Fruit fly (Drosophila melanogaster) whole organism, wandering third instar larva: ENCODE measurements around the gene Unc50.

Experiments
- Abd-B ChIP-seq: fragments of >200 bp; optimal IDR thresholded peaks from 2 replicates; lab custom pipeline; 2017; ENCODE audit warnings: missing biosample characterization, missing genetic modification characterization
- CG9705 ChIP-seq: fragments of 200-800 bp; sonication (Bioruptor generic); optimal IDR thresholded peaks from 2 replicates; lab custom pipeline; 2018; ENCODE audit warnings: missing biosample characterization, mild to moderate bottlenecking, missing genetic modification characterization
- CrebA ChIP-seq: fragments of 200-800 bp; sonication (Bioruptor generic); optimal IDR thresholded peaks from 2 replicates; lab custom pipeline; 2016; ENCODE audit warnings: missing biosample characterization, mild to moderate bottlenecking, missing genetic modification characterization, borderline replicate concordance
- Dfd ChIP-seq: fragments of >200 bp; optimal IDR thresholded peaks from 2 replicates; lab custom pipeline; 2017; ENCODE audit warnings: missing biosample characterization, missing genetic modification characterization
- Dif ChIP-seq: fragments of 200-275, 200-300 bp; sonication (Bioruptor generic); optimal IDR thresholded peaks from 2 replicates; lab custom pipeline; 2018; ENCODE audit warnings: missing biosample characterization, missing genetic modification characterization; ENCODE audit not compliant: partially characterized antibody
- GATAd ChIP-seq: sonication (Bioruptor generic); optimal IDR thresholded peaks from 2 replicates; lab custom pipeline; 2016; ENCODE audit warnings: missing biosample characterization, missing genetic modification characterization
- HLH106 ChIP-seq: fragments of 200-800 bp; optimal IDR thresholded peaks from 3 replicates; lab custom pipeline; 2019; ENCODE audit warnings: missing biosample characterization, mild to moderate bottlenecking, missing genetic modification characterization, moderate library complexity
- Hnf4 ChIP-seq: fragments of 200-800 bp; sonication (Bioruptor generic); optimal IDR thresholded peaks from 2 replicates; lab custom pipeline; 2016; ENCODE audit warnings: missing biosample characterization, mild to moderate bottlenecking, missing genetic modification characterization
- Hr78 ChIP-seq: fragments of >200 bp; optimal IDR thresholded peaks from 2 replicates; lab custom pipeline; 2017; ENCODE audit warnings: missing biosample characterization, missing genetic modification characterization
- Jra ChIP-seq: sonication (Bioruptor generic); optimal IDR thresholded peaks from 2 replicates; lab custom pipeline; 2016; ENCODE audit warnings: missing biosample characterization, missing genetic modification characterization
- Mio ChIP-seq: sonication (Bioruptor generic); optimal IDR thresholded peaks from 2 replicates; lab custom pipeline; 2016; ENCODE audit warnings: missing biosample characterization, missing genetic modification characterization
- Myc ChIP-seq: fragments of >200 bp; optimal IDR thresholded peaks from 2 replicates; lab custom pipeline; 2017
- N ChIP-seq: fragments of >200 bp; optimal IDR thresholded peaks from 2 replicates; lab custom pipeline; 2018; ENCODE audit warnings: missing biosample characterization, missing external identifiers, missing genetic modification characterization
- OdsH ChIP-seq: fragments of 200-800 bp; sonication (Bioruptor generic); optimal IDR thresholded peaks from 2 replicates; lab custom pipeline; 2016; ENCODE audit warnings: missing biosample characterization, mild to moderate bottlenecking, missing genetic modification characterization
- Rel ChIP-seq, 2 experiments: fragments of 200-800 bp; sonication (Bioruptor generic) in 1 of 2; optimal IDR thresholded peaks; 2 replicates in 1 of 2; 3 replicates in 1 of 2; lab custom pipeline; 2016 to 2019; ENCODE audit warnings: mild to moderate bottlenecking in 2 of 2, missing biosample characterization in 2 of 2, missing genetic modification characterization in 2 of 2, moderate library complexity in 1 of 2
- Sp1 ChIP-seq: fragments of 200-800 bp; sonication (Bioruptor generic); optimal IDR thresholded peaks from 3 replicates; lab custom pipeline; 2019; ENCODE audit warnings: missing biosample characterization, mild to moderate bottlenecking, missing genetic modification characterization, moderate library complexity
- Vsx2 ChIP-seq: fragments of 200-300, 225-300 bp; sonication (Bioruptor generic); optimal IDR thresholded peaks from 2 replicates; lab custom pipeline; 2018; ENCODE audit warnings: missing biosample characterization, missing genetic modification characterization; ENCODE audit not compliant: partially characterized antibody
- br ChIP-seq: fragments of 200-800 bp; sonication (Bioruptor generic); optimal IDR thresholded peaks from 2 replicates; lab custom pipeline; 2016; ENCODE audit warnings: missing biosample characterization, missing genetic modification characterization
- brk ChIP-seq: fragments of 200-800 bp; sonication (Bioruptor generic); optimal IDR thresholded peaks from 2 replicates; lab custom pipeline; 2016; ENCODE audit warnings: missing biosample characterization, mild to moderate bottlenecking, missing genetic modification characterization
- dl ChIP-seq, 2 experiments: fragments of 175-275, 200-275 bp in 1 of 2; fragments of 200-275 bp in 1 of 2; sonication (Bioruptor generic); optimal IDR thresholded peaks; lab custom pipeline; 2018; ENCODE audit warnings: mild to moderate bottlenecking in 2 of 2, missing biosample characterization in 2 of 2, missing genetic modification characterization in 2 of 2, moderate library complexity in 2 of 2; ENCODE audit not compliant: partially characterized antibody in 2 of 2, insufficient read depth in 1 of 2
- dmrt93B ChIP-seq: fragments of 200-800 bp; sonication (Bioruptor generic); optimal IDR thresholded peaks from 2 replicates; lab custom pipeline; 2018; ENCODE audit warnings: missing biosample characterization, mild to moderate bottlenecking, missing genetic modification characterization
- dsf ChIP-seq: sonication (Bioruptor generic); optimal IDR thresholded peaks from 2 replicates; lab custom pipeline; 2016; ENCODE audit warnings: missing biosample characterization, missing genetic modification characterization, borderline replicate concordance
- ey ChIP-seq: fragments of 200-800 bp; sonication (Bioruptor generic); optimal IDR thresholded peaks from 2 replicates; lab custom pipeline; 2016; ENCODE audit warnings: missing biosample characterization, missing genetic modification characterization
- foxo ChIP-seq, 2 experiments: fragments of 200-800 bp; sonication (Bioruptor generic); optimal IDR thresholded peaks; 2 replicates in 1 of 2; 3 replicates in 1 of 2; lab custom pipeline; 2016 to 2017; ENCODE audit warnings: missing biosample characterization in 2 of 2, missing genetic modification characterization in 2 of 2
- fru ChIP-seq: fragments of 200-800 bp; sonication (Bioruptor generic); optimal IDR thresholded peaks from 3 replicates; lab custom pipeline; 2016; ENCODE audit warnings: missing biosample characterization, mild to moderate bottlenecking, missing genetic modification characterization
- h ChIP-seq: fragments of 200-800 bp; sonication (Bioruptor generic); optimal IDR thresholded peaks from 3 replicates; lab custom pipeline; 2016; ENCODE audit warnings: missing biosample characterization, mild to moderate bottlenecking, missing genetic modification characterization
- jim ChIP-seq: fragments of 175-275, 200-325 bp; sonication (Bioruptor generic); optimal IDR thresholded peaks from 2 replicates; lab custom pipeline; 2016; ENCODE audit warnings: missing biosample characterization, mild to moderate bottlenecking, missing genetic modification characterization
- lola ChIP-seq: fragments of >200 bp; optimal IDR thresholded peaks from 2 replicates; lab custom pipeline; 2017; ENCODE audit warnings: missing biosample characterization, missing genetic modification characterization
- pan ChIP-seq: fragments of >200 bp; optimal IDR thresholded peaks from 2 replicates; lab custom pipeline; 2017
- psq ChIP-seq: fragments of 200-800 bp; sonication (Bioruptor generic); optimal IDR thresholded peaks from 3 replicates; lab custom pipeline; 2017; ENCODE audit warnings: missing biosample characterization, mild to moderate bottlenecking, missing genetic modification characterization, moderate library complexity
- rgr ChIP-seq: fragments of 200-800 bp; sonication (Bioruptor generic); optimal IDR thresholded peaks from 3 replicates; lab custom pipeline; 2016; ENCODE audit warnings: missing biosample characterization, mild to moderate bottlenecking, missing genetic modification characterization
- sage ChIP-seq: fragments of 200-800 bp; sonication (Bioruptor generic); optimal IDR thresholded peaks from 2 replicates; lab custom pipeline; 2016; ENCODE audit warnings: missing biosample characterization, mild to moderate bottlenecking, missing genetic modification characterization
- sv ChIP-seq: fragments of 200-800 bp; sonication (Bioruptor generic); optimal IDR thresholded peaks from 3 replicates; lab custom pipeline; 2016; ENCODE audit warnings: missing biosample characterization, missing genetic modification characterization
- tai ChIP-seq: sonication (Bioruptor generic); optimal IDR thresholded peaks from 2 replicates; lab custom pipeline; 2016; ENCODE audit warnings: missing biosample characterization, missing genetic modification characterization
- usp ChIP-seq: fragments of >200 bp; optimal IDR thresholded peaks from 2 replicates; lab custom pipeline; 2017; ENCODE audit warnings: missing biosample characterization, missing genetic modification characterization
- woc ChIP-seq: sonication (Bioruptor generic); optimal IDR thresholded peaks from 2 replicates; lab custom pipeline; 2016; ENCODE audit warnings: missing biosample characterization, mild to moderate bottlenecking, missing genetic modification characterization

Gene Unc50

DNA sequence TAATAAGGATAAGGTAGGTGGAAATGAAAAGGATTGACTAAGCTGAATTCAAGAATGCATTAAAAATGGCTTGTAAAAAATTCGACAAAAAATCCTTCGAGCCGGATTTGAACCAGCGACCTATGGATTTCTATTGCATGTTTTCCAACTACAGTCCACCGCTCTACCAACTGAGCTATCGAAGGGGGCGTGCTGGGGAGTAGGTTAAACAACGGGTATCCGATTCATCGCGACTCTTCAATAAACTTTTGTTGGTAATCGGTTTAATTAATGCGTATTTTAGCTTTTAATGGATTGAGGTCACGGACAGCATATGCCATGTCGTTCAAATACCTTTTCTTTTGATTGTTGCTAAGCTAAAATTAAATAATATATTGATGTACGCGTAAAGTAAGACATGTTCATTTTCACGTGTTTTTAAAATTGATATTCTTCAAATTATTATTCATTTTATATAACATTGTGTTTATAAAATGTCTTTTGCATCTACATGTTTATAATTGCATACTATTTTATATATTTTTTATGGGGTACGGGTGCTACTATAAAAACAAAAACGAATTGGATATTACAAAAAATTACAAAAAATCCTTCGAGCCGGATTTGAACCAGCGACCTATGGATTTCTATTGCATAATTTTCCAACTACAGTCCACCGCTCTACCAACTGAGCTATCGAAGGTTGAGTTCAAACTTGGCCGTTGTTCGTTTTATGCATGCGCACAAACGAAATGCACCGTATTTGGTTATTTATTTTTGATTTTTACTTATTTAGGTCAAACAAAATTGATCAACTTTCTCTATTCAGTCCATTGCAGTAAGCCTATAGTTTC lies 8.2 kb downstream of the Unc50 start:
- TF ChIP-seq Mio (GFP tag; lab: Kevin White, UChicago) (no peak), dl (GFP tag; optimal IDR thresholded peaks at IDR 0.05; lab: Kevin White, UChicago; ENCODE audit: insufficient read depth in 1 of 2, partially characterized antibody in 2 of 2) (peak in 1 of 2 experiments; percentile 4)

DNA sequence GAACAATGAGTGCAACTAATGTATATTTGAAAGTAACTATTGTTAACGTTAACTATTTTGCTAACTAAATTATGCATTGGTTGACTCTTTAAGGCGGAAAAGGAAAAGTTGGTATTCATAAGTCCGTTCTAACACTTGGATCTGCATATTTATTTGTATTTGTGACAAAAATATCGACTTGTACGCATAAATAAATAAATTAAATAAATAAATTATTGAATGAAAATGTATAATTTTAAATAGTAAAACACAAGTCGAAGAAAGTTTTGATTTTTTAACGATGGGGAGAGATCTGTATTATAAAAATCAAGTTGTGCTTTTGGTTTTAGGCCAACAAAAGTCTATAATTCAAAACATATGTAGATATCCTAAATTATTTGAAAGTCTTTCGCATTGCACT lies 8.8 kb downstream of the Unc50 start, which contains the start of gene CG8036:
TSS of gene CG8036 (plus strand) at position 301 of the 400 bp plus-strand sequence.
- TF ChIP-seq br (GFP tag; lab: Kevin White, UChicago) (no peak), OdsH (GFP tag; lab: Kevin White, UChicago) (no peak), Vsx2 (no peak), sv (GFP tag; lab: Kevin White, UChicago) (no peak), Dif (GFP tag; lab: Kevin White, UChicago) (no peak), HLH106 (tag; lab: Kevin White, UChicago) (no peak), Sp1 (GFP tag; lab: Kevin White, UChicago) (no peak), Hnf4 (no peak), brk (no peak), Mio (GFP tag; lab: Kevin White, UChicago) (no peak), dl (GFP tag; optimal IDR thresholded peaks at IDR 0.05; lab: Kevin White, UChicago; ENCODE audit: insufficient read depth in 1 of 2, partially characterized antibody in 2 of 2) (no peak), pan (lab: Kevin White, UChicago) (no peak), ey (GFP tag; lab: Kevin White, UChicago) (no peak), sage (GFP tag; lab: Kevin White, UChicago) (no peak), psq (GFP tag; lab: Kevin White, UChicago) (no peak), dsf (no peak), GATAd (no peak)
- TF ChIP-seq, all 38 proteins: peak for 0

DNA sequence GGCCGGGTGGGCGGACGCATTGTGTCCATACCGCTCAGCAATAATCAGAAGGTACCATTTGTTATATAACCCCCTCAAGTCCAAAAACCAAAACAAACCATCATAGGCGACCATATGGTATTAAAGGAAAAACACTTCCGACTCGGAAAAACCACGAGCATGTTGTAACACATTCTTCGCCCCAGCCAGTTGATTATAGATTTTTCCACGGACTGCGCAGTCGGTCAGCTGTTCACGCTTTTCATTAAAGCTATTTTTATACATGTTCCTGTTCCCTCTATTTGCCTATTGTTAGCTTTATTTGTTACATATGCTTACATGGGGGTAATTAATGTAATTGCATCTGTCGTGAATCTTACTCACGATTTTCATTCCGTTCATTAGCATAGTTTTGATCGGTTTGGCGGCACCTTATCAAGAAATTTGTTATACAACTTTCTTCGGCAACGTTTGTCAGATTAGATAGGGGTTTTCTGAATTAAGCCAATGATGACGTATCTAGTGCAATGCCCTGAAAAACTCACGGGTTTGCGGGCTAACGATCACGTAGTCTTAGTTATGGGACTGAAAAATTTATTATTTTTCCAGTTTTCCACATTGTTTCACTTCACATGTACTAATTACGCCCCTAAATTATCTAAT lies 11.6 kb downstream of the Unc50 start:
- TF ChIP-seq br (GFP tag; lab: Kevin White, UChicago) (no peak), Jra (GFP tag; lab: Kevin White, UChicago) (no peak), CG9705 (GFP tag; lab: Kevin White, UChicago) (no peak), pan (lab: Kevin White, UChicago) (no peak), OdsH (GFP tag; lab: Kevin White, UChicago) (no peak), rgr (GFP tag; lab: Kevin White, UChicago) (no peak), h (no peak), Hr78 (GFP tag; lab: Kevin White, UChicago) (no peak), CrebA (GFP tag; lab: Kevin White, UChicago) (no peak)

DNA sequence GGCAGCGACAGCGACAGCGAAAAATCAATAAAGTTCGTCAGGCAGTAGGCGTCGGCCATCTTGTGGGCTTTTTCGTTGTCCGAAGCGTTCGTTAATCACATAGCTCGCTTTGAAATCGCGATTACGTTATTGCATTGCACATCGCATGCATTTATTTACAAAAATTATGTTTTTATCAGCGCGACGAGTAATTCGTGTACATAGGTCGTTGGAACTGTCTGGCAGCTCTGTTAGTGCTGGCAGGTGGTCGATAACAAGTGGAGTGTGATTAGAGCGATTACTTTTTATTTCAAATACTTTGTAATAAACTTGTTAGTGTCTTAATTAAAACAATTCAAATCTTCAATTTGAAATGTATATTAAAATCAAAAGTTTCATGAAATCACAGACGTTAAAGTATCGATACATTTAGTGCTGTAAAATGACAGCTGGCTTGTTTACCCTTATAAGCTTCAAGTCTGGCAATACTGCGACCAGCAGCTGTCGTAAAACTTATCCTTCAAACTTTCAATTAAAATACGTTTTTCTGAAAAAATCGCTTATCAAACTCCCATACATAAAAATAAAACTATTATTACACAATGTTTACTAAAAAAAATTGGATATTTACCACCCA lies 12.6 kb downstream of the Unc50 start, which contains the start of gene CG8032:
TSS of gene CG8032 (plus strand) at position 448 of the 616 bp plus-strand sequence.
- TF ChIP-seq fru (GFP tag; lab: Kevin White, UChicago) = peak; percentile 61
- TF ChIP-seq dsf = peak; percentile 21
- TF ChIP-seq Dif (GFP tag; lab: Kevin White, UChicago) = no peak
- no peak for TF ChIP-seq N (GFP tag; lab: Kevin White, UChicago)
- TF ChIP-seq dl (GFP tag; optimal IDR thresholded peaks at IDR 0.05; lab: Kevin White, UChicago; ENCODE audit: insufficient read depth in 1 of 2, partially characterized antibody in 2 of 2) = no peak
- TF ChIP-seq CG9705 (GFP tag; lab: Kevin White, UChicago) = peak; percentile 21
- TF ChIP-seq psq (GFP tag; lab: Kevin White, UChicago) = peak; percentile 9
- TF ChIP-seq Myc (lab: Kevin White, UChicago) = no peak
- no peak for TF ChIP-seq GATAd
- peak; percentile 48 for TF ChIP-seq rgr (GFP tag; lab: Kevin White, UChicago)
- TF ChIP-seq tai = no peak
- no peak for TF ChIP-seq Abd-B
- TF ChIP-seq lola (GFP tag; lab: Kevin White, UChicago) = no peak
- no peak for TF ChIP-seq pan (lab: Kevin White, UChicago)
- TF ChIP-seq usp = no peak
- peak in 1 of 2 experiments; percentile 72 for TF ChIP-seq foxo (GFP tag; optimal IDR thresholded peaks at IDR 0.05; lab: Kevin White, UChicago)
- peak; percentile 49 for TF ChIP-seq sv (GFP tag; lab: Kevin White, UChicago)
- peak; percentile 8 for TF ChIP-seq dmrt93B
- no peak for TF ChIP-seq Hr78 (GFP tag; lab: Kevin White, UChicago)
- TF ChIP-seq Rel (GFP tag; optimal IDR thresholded peaks at IDR 0.05; lab: Kevin White, UChicago) = no peak
- peak; percentile 44 for TF ChIP-seq Rel (tag; optimal IDR thresholded peaks at IDR 0.05; lab: Kevin White, UChicago)
- peak; percentile 40 for TF ChIP-seq sage (GFP tag; lab: Kevin White, UChicago)
- peak; percentile 38 for TF ChIP-seq brk
- peak; percentile 52 for TF ChIP-seq HLH106 (tag; lab: Kevin White, UChicago)
- TF ChIP-seq h = peak; percentile 79
- peak; percentile 83 for TF ChIP-seq Jra (GFP tag; lab: Kevin White, UChicago)
- no peak for TF ChIP-seq Dfd (GFP tag; lab: Kevin White, UChicago)
- TF ChIP-seq woc (GFP tag; lab: Kevin White, UChicago) = peak; percentile 45
- TF ChIP-seq Hnf4 = peak; percentile 75
- peak; percentile 39 for TF ChIP-seq ey (GFP tag; lab: Kevin White, UChicago)
- TF ChIP-seq Mio (GFP tag; lab: Kevin White, UChicago) = no peak
- TF ChIP-seq br (GFP tag; lab: Kevin White, UChicago) = peak; percentile 52
- peak; percentile 18 for TF ChIP-seq Sp1 (GFP tag; lab: Kevin White, UChicago)
- no peak for TF ChIP-seq jim (GFP tag; lab: Kevin White, UChicago)
- TF ChIP-seq OdsH (GFP tag; lab: Kevin White, UChicago) = peak; percentile 24
